Fruit fly (Drosophila melanogaster): ENCODE results near the gene CG17192.

dm6 chr3R:26968313-26968605 lies 49.8 kb downstream of the CG17192 start:
- TF ChIP-seq toe (GFP tag; optimal IDR thresholded peaks at IDR 0.05), result no peak
- peak; percentile 57 for TF ChIP-seq kay (GFP tag; ENCODE audit: borderline replicate concordance)
- no peak for TF ChIP-seq cnc (optimal IDR thresholded peaks at IDR 0.05)
- no peak for TF ChIP-seq CG7045 (GFP tag; optimal IDR thresholded peaks at IDR 0.05)
- TF ChIP-seq ovo (GFP tag; optimal IDR thresholded peaks at IDR 0.05), result no peak
- TF ChIP-seq Hr96 (GFP tag; optimal IDR thresholded peaks at IDR 0.05), result no peak
